Worm (Caenorhabditis elegans) whole organism, young adult: ENCODE measurements around the gene R11D1.3.

Experiments
- B0035.1 ChIP-seq: sonication (generic microtip); optimal IDR thresholded peaks from 2 replicates; lab custom pipeline; 2016; ENCODE audit warnings: missing genetic modification characterization, mild to moderate bottlenecking, missing compliant biosample characterization, missing genotype, missing genetic modification reagents
- ama-1 ChIP-seq, 3 experiments: fragments of 150-350 bp in 1 of 3; sonication (generic microtip) in 2 of 3; optimal IDR thresholded peaks; 2 replicates each; lab custom pipeline; 2014 to 2018; ENCODE audit warnings: missing biosample characterization in 2 of 3, missing genetic modification characterization in 2 of 3, missing genetic modification reagents in 2 of 3
- ceh-79 ChIP-seq: sonication (generic microtip); optimal IDR thresholded peaks from 2 replicates; lab custom pipeline; 2017; ENCODE audit warnings: mild to moderate bottlenecking, missing genetic modification characterization, missing compliant biosample characterization
- mel-28 ChIP-seq: sonication (generic microtip); optimal IDR thresholded peaks from 2 replicates; lab custom pipeline; 2016; ENCODE audit warnings: borderline replicate concordance, mild to moderate bottlenecking, missing genetic modification characterization, missing compliant biosample characterization

DNA sequence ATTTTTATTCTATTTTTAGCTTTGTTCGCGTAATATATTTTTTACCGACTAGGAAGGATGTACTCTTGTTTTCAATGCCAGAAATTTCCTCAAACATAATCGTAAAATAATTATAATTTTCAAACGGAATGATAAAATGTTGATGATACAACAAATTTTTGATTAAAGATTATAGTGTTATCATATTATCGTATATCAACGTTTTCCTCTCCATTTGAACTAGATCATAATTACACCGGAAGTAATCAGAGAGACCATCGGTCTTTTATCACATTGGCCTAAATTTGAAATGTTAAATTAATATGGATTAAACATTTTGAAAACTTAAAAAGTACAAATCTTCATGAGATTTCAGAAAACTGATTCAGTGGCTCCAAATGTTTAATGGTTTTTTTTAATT, 20.8 kb upstream of the R11D1.3 start:
- no peak for TF ChIP-seq B0035.1 (tag; lab: Kevin White, UChicago)
- no peak for TF ChIP-seq ceh-79
- no peak for TF ChIP-seq mel-28 (tag; lab: Kevin White, UChicago)
- TF ChIP-seq ama-1 (optimal IDR thresholded peaks at IDR 0.05; lab: Kevin White, UChicago), result no peak
- TF ChIP-seq ama-1 (GFP tag; optimal IDR thresholded peaks at IDR 0.05; lab: Kevin White, UChicago), result no peak
